Worm (Caenorhabditis elegans): Measurements from ENCODE around the gene C29E4.12.

DNA sequence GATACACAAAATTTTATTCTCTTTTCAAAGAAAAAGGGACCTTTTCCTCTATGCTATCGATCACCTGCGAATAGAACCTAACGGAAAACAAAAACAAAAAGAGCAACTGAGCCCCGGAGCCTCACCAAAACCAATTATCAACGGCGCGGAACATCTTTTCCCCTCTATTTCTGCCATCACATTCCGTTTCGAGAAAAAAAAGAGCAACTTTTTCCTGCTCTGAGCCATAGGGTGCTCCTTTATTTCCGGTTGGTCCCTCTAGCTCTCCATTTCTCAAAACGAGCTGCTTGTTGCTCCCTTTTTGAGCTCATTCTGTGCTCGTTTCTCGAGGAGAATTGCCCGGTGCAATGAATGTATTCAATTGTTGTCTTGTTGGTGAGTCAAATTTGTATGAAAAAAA lies 38.7 kb downstream of the C29E4.12 start, which contains the start of gene clp-1:
- TF ChIP-seq ama-1 (optimal IDR thresholded peaks at IDR 0.05) (no peak), ceh-13 (GFP tag; optimal IDR thresholded peaks at IDR 0.05) (no peak), ceh-36 (tag; optimal IDR thresholded peaks at IDR 0.05) (no peak), hmbx-1 (tag; optimal IDR thresholded peaks at IDR 0.05) (no peak), aly-1 (tag; optimal IDR thresholded peaks at IDR 0.05) (no peak), B0310.2 (tag; optimal IDR thresholded peaks at IDR 0.05) (no peak), tra-4 (tag; optimal IDR thresholded peaks at IDR 0.05) (no peak), scrt-1 (GFP tag; IDR thresholded peaks at IDR 0.05) (no peak)

All from whole organism, early embryonic.